Fruit fly (Drosophila melanogaster): Measurements from ENCODE around the gene Use1.

- TF ChIP-seq CTCF (optimal IDR thresholded peaks at IDR 0.05) (no peak), CG8478 (optimal IDR thresholded peaks at IDR 0.05) (no peak)
Measured at dm6 chr3L:9115654-9116053, 21.3 kb downstream of the Use1 start.
